Fruit fly (Drosophila melanogaster) whole organism, embryonic: ENCODE data around the gene c12.2.
A peak's percentile ranks its signal among the peaks of the same experiment; 100 is the strongest.

Experiments
- Ada2b ChIP-seq: fragments of 200-800 bp; sonication (Bioruptor generic); IDR thresholded peaks from 2 replicates; pipeline ENCODE4 v1.3.6; 2022; ENCODE audit warnings: missing biosample characterization, missing genetic modification characterization
- Asciz ChIP-seq: fragments of 200-800 bp; sonication (Bioruptor generic); optimal IDR thresholded peaks from 2 replicates; lab custom pipeline; 2017; ENCODE audit warnings: missing biosample characterization, mild to moderate bottlenecking, missing genetic modification characterization, missing genetic modification reagents
- CG11695 ChIP-seq: fragments of 200-800 bp; sonication (Bioruptor generic); IDR thresholded peaks from 3 replicates; pipeline ENCODE4 v1.3.6; 2022; ENCODE audit warnings: missing biosample characterization, missing genetic modification characterization
- CG13287 ChIP-seq: fragments of 200-800 bp; sonication (Bioruptor generic); IDR thresholded peaks from 2 replicates; pipeline ENCODE4 v1.3.6; 2022; ENCODE audit warnings: missing biosample characterization, missing genetic modification characterization; ENCODE audit not compliant: partially characterized antibody
- CG14014 ChIP-seq: fragments of 200-800 bp; sonication (Bioruptor generic); IDR thresholded peaks from 2 replicates; pipeline ENCODE4 v1.3.6; 2022; ENCODE audit warnings: missing biosample characterization, missing genetic modification characterization
- CG14050 ChIP-seq: fragments of 200-800 bp; sonication (Bioruptor generic); IDR thresholded peaks from 3 replicates; pipeline ENCODE4 v1.3.6; 2022; ENCODE audit warnings: missing biosample characterization, missing genetic modification characterization
- CG14710 ChIP-seq: fragments of 200-800 bp; sonication (Bioruptor generic); optimal IDR thresholded peaks from 3 replicates; lab custom pipeline; 2019; ENCODE audit warnings: missing biosample characterization, mild to moderate bottlenecking, missing genetic modification characterization, moderate library complexity
- CG15514 ChIP-seq: fragments of 200-800 bp; sonication (Bioruptor generic); optimal IDR thresholded peaks from 3 replicates; lab custom pipeline; 2017; ENCODE audit warnings: missing biosample characterization, missing genetic modification characterization, mild to moderate bottlenecking, moderate library complexity, missing genetic modification reagents
- CG17912 ChIP-seq: fragments of 200-800 bp; sonication (Bioruptor generic); optimal IDR thresholded peaks from 2 replicates; lab custom pipeline; 2018; ENCODE audit warnings: missing biosample characterization, mild to moderate bottlenecking, missing genetic modification characterization
- CG30020 ChIP-seq: fragments of 200-800 bp; optimal IDR thresholded peaks from 2 replicates; lab custom pipeline; 2019; ENCODE audit warnings: missing biosample characterization, mild to moderate bottlenecking, missing genetic modification characterization, moderate library complexity
- CG33557 ChIP-seq: fragments of 200-800 bp; sonication (Bioruptor generic); optimal IDR thresholded peaks from 2 replicates; lab custom pipeline; 2019; ENCODE audit warnings: missing biosample characterization, mild to moderate bottlenecking, missing genetic modification characterization, moderate library complexity
- CG3407 ChIP-seq: fragments of 200-800 bp; sonication (Bioruptor generic); optimal IDR thresholded peaks from 2 replicates; lab custom pipeline; 2018; ENCODE audit warnings: missing biosample characterization, mild to moderate bottlenecking, missing genetic modification characterization
- CG34376 ChIP-seq: fragments of 200-800 bp; sonication (Bioruptor generic); optimal IDR thresholded peaks from 2 replicates; lab custom pipeline; 2018; ENCODE audit warnings: missing biosample characterization, mild to moderate bottlenecking, missing genetic modification characterization
- CG34422 ChIP-seq: fragments of 200-800 bp; sonication (Bioruptor generic); IDR thresholded peaks from 3 replicates; pipeline ENCODE4 v1.3.6; 2022; ENCODE audit warnings: missing biosample characterization, missing genetic modification characterization
- CG4404 ChIP-seq: fragments of 200-800 bp; sonication (Bioruptor generic); IDR thresholded peaks from 2 replicates; pipeline ENCODE4 v1.3.6; 2022; ENCODE audit warnings: missing biosample characterization, missing genetic modification characterization
- CG6254 ChIP-seq: fragments of 200-800 bp; sonication (Bioruptor generic); optimal IDR thresholded peaks from 3 replicates; lab custom pipeline; 2017; ENCODE audit warnings: mild to moderate bottlenecking, missing biosample characterization, missing genetic modification reagents, missing genetic modification characterization
- CG6683 ChIP-seq: fragments of 200-800 bp; sonication (Bioruptor generic); optimal IDR thresholded peaks from 2 replicates; lab custom pipeline; 2017; ENCODE audit warnings: missing biosample characterization, mild to moderate bottlenecking, missing genetic modification characterization, missing genetic modification reagents
- CG7963 ChIP-seq: fragments of 200-800 bp; sonication (Bioruptor generic); IDR thresholded peaks from 3 replicates; pipeline ENCODE4 v1.3.6; 2022; ENCODE audit warnings: missing biosample characterization, missing genetic modification characterization; ENCODE audit not compliant: partially characterized antibody
- CG8924 ChIP-seq: fragments of 200-800 bp; optimal IDR thresholded peaks from 3 replicates; lab custom pipeline; 2019; ENCODE audit warnings: missing biosample characterization, mild to moderate bottlenecking, missing genetic modification characterization, moderate library complexity
- CG9876 ChIP-seq: fragments of 200-800 bp; sonication (Bioruptor generic); optimal IDR thresholded peaks from 2 replicates; lab custom pipeline; 2016; ENCODE audit warnings: missing biosample characterization, missing genetic modification characterization
- CkIIα-i1 ChIP-seq: fragments of 200-800 bp; sonication (Bioruptor generic); IDR thresholded peaks from 2 replicates; pipeline ENCODE4 v1.3.6; 2022; ENCODE audit warnings: missing biosample characterization, missing genetic modification characterization
- E2f1 ChIP-seq: fragments of 200-800 bp; sonication (Bioruptor generic); IDR thresholded peaks from 2 replicates; pipeline ENCODE4 v1.3.6; 2022; ENCODE audit warnings: missing biosample characterization, missing genetic modification characterization
- Max ChIP-seq: fragments of 200-800 bp; sonication (Bioruptor generic); optimal IDR thresholded peaks from 2 replicates; lab custom pipeline; 2016; ENCODE audit warnings: missing biosample characterization, mild to moderate bottlenecking, missing genetic modification characterization
- Six4 ChIP-seq: fragments of 200-800 bp; sonication (Bioruptor generic); optimal IDR thresholded peaks from 2 replicates; lab custom pipeline; 2016; ENCODE audit warnings: missing biosample characterization, missing genetic modification characterization
- TFAM ChIP-seq: fragments of 200-800 bp; sonication (Bioruptor generic); optimal IDR thresholded peaks from 2 replicates; lab custom pipeline; 2017; ENCODE audit warnings: missing biosample characterization, missing genetic modification characterization, inconsistent platforms
- ac ChIP-seq: fragments of 200-800 bp; sonication (Bioruptor generic); optimal IDR thresholded peaks from 3 replicates; lab custom pipeline; 2017; ENCODE audit warnings: missing biosample characterization, mild to moderate bottlenecking, missing genetic modification characterization
- ap ChIP-seq: fragments of 200-800 bp; sonication (Bioruptor generic); IDR thresholded peaks from 2 replicates; pipeline ENCODE4 v1.3.6; 2022; ENCODE audit warnings: missing biosample characterization, missing genetic modification characterization
- bsh ChIP-seq, 2 experiments: fragments of 200-800 bp; sonication (Bioruptor generic); optimal IDR thresholded peaks; 2 replicates each; lab custom pipeline; 2017 to 2018; ENCODE audit warnings: mild to moderate bottlenecking in 2 of 2, missing biosample characterization in 2 of 2, missing genetic modification characterization in 2 of 2, moderate library complexity in 1 of 2
- chinmo ChIP-seq: fragments of 200-800 bp; sonication (Bioruptor generic); IDR thresholded peaks from 4 replicates; pipeline ENCODE4 v1.3.6; 2022; ENCODE audit warnings: missing biosample characterization, missing genetic modification characterization; ENCODE audit not compliant: partially characterized antibody
- eyg ChIP-seq: fragments of 200-800 bp; sonication (Bioruptor generic); optimal IDR thresholded peaks from 3 replicates; lab custom pipeline; 2016; ENCODE audit warnings: missing biosample characterization, missing genetic modification characterization
- fd102C ChIP-seq: fragments of 200-800 bp; sonication (Bioruptor generic); optimal IDR thresholded peaks from 2 replicates; lab custom pipeline; 2018; ENCODE audit warnings: missing biosample characterization, mild to moderate bottlenecking, missing genetic modification characterization, moderate library complexity
- fru ChIP-seq: fragments of >200 bp; optimal IDR thresholded peaks from 2 replicates; lab custom pipeline; 2017
- gcm ChIP-seq: fragments of 200-800 bp; sonication (Bioruptor generic); optimal IDR thresholded peaks from 2 replicates; lab custom pipeline; 2019; ENCODE audit warnings: missing biosample characterization, mild to moderate bottlenecking, missing genetic modification characterization, moderate library complexity
- gem ChIP-seq: fragments of 200-800 bp; sonication (Bioruptor generic); optimal IDR thresholded peaks from 2 replicates; lab custom pipeline; 2019; ENCODE audit warnings: missing biosample characterization, mild to moderate bottlenecking, missing genetic modification characterization, moderate library complexity
- gsb-n ChIP-seq: fragments of 200-800 bp; sonication (Bioruptor generic); optimal IDR thresholded peaks from 3 replicates; lab custom pipeline; 2018; ENCODE audit warnings: missing biosample characterization, mild to moderate bottlenecking, missing genetic modification characterization
- hb ChIP-seq: fragments of 200-800 bp; sonication (Bioruptor generic); IDR thresholded peaks from 3 replicates; pipeline ENCODE4 v1.3.6; 2022; ENCODE audit warnings: missing biosample characterization, missing genetic modification characterization; ENCODE audit not compliant: partially characterized antibody
- hbn ChIP-seq: fragments of 200-800 bp; sonication (Bioruptor generic); IDR thresholded peaks from 2 replicates; pipeline ENCODE4 v1.3.6; 2022; ENCODE audit warnings: missing biosample characterization, missing genetic modification characterization; ENCODE audit not compliant: partially characterized antibody
- klu ChIP-seq: fragments of 200-800 bp; sonication (Bioruptor generic); IDR thresholded peaks from 2 replicates; pipeline ENCODE4 v1.3.6; 2022; ENCODE audit warnings: missing biosample characterization, missing genetic modification characterization
- kni ChIP-seq: fragments of 200-800 bp; sonication (Bioruptor generic); optimal IDR thresholded peaks from 3 replicates; lab custom pipeline; 2017; ENCODE audit warnings: mild to moderate bottlenecking, missing biosample characterization, missing genetic modification reagents, missing genetic modification characterization
- lab ChIP-seq: fragments of 200-800 bp; sonication (Bioruptor generic); optimal IDR thresholded peaks from 3 replicates; lab custom pipeline; 2017; ENCODE audit warnings: missing biosample characterization, missing genetic modification characterization, mild to moderate bottlenecking, moderate library complexity, missing genetic modification reagents
- lmd ChIP-seq: fragments of 200-800 bp; sonication (Bioruptor generic); IDR thresholded peaks from 2 replicates; pipeline ENCODE4 v1.3.6; 2022; ENCODE audit warnings: missing biosample characterization, missing genetic modification characterization
- maf-S ChIP-seq: fragments of 200-800 bp; sonication (Bioruptor generic); optimal IDR thresholded peaks from 2 replicates; lab custom pipeline; 2016; ENCODE audit warnings: missing biosample characterization, missing genetic modification characterization
- mam ChIP-seq: fragments of 200-800 bp; sonication (Bioruptor generic); optimal IDR thresholded peaks from 3 replicates; lab custom pipeline; 2016; ENCODE audit warnings: missing biosample characterization, missing genetic modification characterization
- p53 ChIP-seq: fragments of 200-800 bp; sonication (Bioruptor generic); optimal IDR thresholded peaks from 2 replicates; lab custom pipeline; 2016; ENCODE audit warnings: missing biosample characterization, missing genetic modification characterization
- pb ChIP-seq: fragments of 200-800 bp; sonication (Bioruptor generic); optimal IDR thresholded peaks from 3 replicates; lab custom pipeline; 2016; ENCODE audit warnings: missing biosample characterization, missing genetic modification characterization
- sens-2 ChIP-seq: fragments of 200-800 bp; sonication (Bioruptor generic); IDR thresholded peaks from 2 replicates; pipeline ENCODE4 v1.3.6; 2022; ENCODE audit warnings: missing biosample characterization, missing genetic modification characterization
- tin ChIP-seq: fragments of 200-800 bp; sonication (Bioruptor generic); optimal IDR thresholded peaks from 3 replicates; lab custom pipeline; 2016; ENCODE audit warnings: missing biosample characterization, missing genetic modification characterization
- vnd ChIP-seq: fragments of 200-800 bp; sonication (Bioruptor generic); IDR thresholded peaks from 3 replicates; pipeline ENCODE4 v1.3.6; 2022; ENCODE audit warnings: missing biosample characterization, missing genetic modification characterization; ENCODE audit not compliant: partially characterized antibody
- vvl ChIP-seq: fragments of 200-800 bp; sonication (Bioruptor generic); IDR thresholded peaks from 2 replicates; pipeline ENCODE4 v1.3.6; 2022; ENCODE audit warnings: missing biosample characterization, missing genetic modification characterization
- wor ChIP-seq: fragments of 200-800 bp; sonication (Bioruptor generic); IDR thresholded peaks from 2 replicates; pipeline ENCODE4 v1.3.6; 2022; ENCODE audit warnings: missing biosample characterization, missing genetic modification characterization
- zen2 ChIP-seq: fragments of 200-800 bp; sonication (Bioruptor generic); IDR thresholded peaks from 3 replicates; pipeline ENCODE4 v1.3.6; 2022; ENCODE audit warnings: missing biosample characterization, missing genetic modification characterization; ENCODE audit not compliant: partially characterized antibody

The c12.2 gene

dm6 chrX:9350309-9350708 lies 31.1 kb downstream of the c12.2 start (continued):
- TF ChIP-seq bsh (GFP tag; optimal IDR thresholded peaks at IDR 0.05; lab: Kevin White, UChicago) (peak in 1 of 2 experiments; percentile 65), Ada2b (GFP tag; lab: Robert Waterston, UW) (peak; percentile 49; the same call in 1 of the 2 replicates), CG13287 (GFP tag; lab: Robert Waterston, UW) (no peak), CG34422 (GFP tag; lab: Robert Waterston, UW) (no peak), Asciz (GFP tag; lab: Kevin White, UChicago) (no peak), fru (lab: Kevin White, UChicago) (no peak), sens-2 (no peak), wor (GFP tag; lab: Robert Waterston, UW) (no peak), CG30020 (tag; lab: Kevin White, UChicago) (no peak), CG34376 (no peak), E2f1 (GFP tag; lab: Robert Waterston, UW) (peak; percentile 40; the same call in 1 of the 2 replicates), hb (GFP tag; lab: Robert Waterston, UW) (no peak), CG6683 (GFP tag; lab: Kevin White, UChicago) (no peak), CG3407 (no peak), kni (GFP tag; lab: Kevin White, UChicago) (no peak), ac (no peak), vvl (GFP tag; lab: Robert Waterston, UW) (peak; percentile 40; the same call in 1 of the 2 replicates), lmd (GFP tag; lab: Robert Waterston, UW) (no peak), gem (tag; lab: Kevin White, UChicago) (peak; percentile 79), chinmo (GFP tag; lab: Robert Waterston, UW) (no peak), CG7963 (GFP tag; lab: Robert Waterston, UW) (no peak), pb (no peak), CG8924 (tag; lab: Kevin White, UChicago) (peak; percentile 53), mam (GFP tag; lab: Kevin White, UChicago) (no peak), klu (no peak), CG6254 (GFP tag; lab: Kevin White, UChicago) (peak; percentile 30), CG14710 (tag; lab: Kevin White, UChicago) (peak; percentile 33), Max (GFP tag; lab: Kevin White, UChicago) (no peak), ap (GFP tag; lab: Robert Waterston, UW) (no peak), CkIIα-i1 (GFP tag; lab: Robert Waterston, UW) (no peak), fd102C (GFP tag; lab: Kevin White, UChicago) (no peak), Six4 (peak; percentile 11), eyg (GFP tag; lab: Kevin White, UChicago) (no peak), CG33557 (GFP tag; lab: Kevin White, UChicago) (no peak), p53 (no peak), CG9876 (GFP tag; lab: Kevin White, UChicago) (no peak), zen2 (no peak), CG11695 (GFP tag; lab: Robert Waterston, UW) (peak; percentile 43; the same call in 1 of the 3 replicates), CG4404 (GFP tag; lab: Robert Waterston, UW) (no peak), CG15514 (GFP tag; lab: Kevin White, UChicago) (peak; percentile 1), CG17912 (GFP tag; lab: Kevin White, UChicago) (no peak), lab (GFP tag; lab: Kevin White, UChicago) (peak; percentile 64), gcm (GFP tag; lab: Kevin White, UChicago) (peak; percentile 32), CG14014 (GFP tag; lab: Robert Waterston, UW) (peak; percentile 50; the same call in 1 of the 2 replicates), vnd (GFP tag; lab: Robert Waterston, UW) (no peak), maf-S (GFP tag; lab: Kevin White, UChicago) (no peak), tin (GFP tag; lab: Kevin White, UChicago) (no peak), gsb-n (tag; lab: Kevin White, UChicago) (peak; percentile 27), CG14050 (no peak), hbn (GFP tag; lab: Robert Waterston, UW) (no peak), TFAM (no peak)
